Fruit fly (Drosophila melanogaster) whole organism, pupa: ENCODE measurements around the gene Lsm12a.

ENCODE experiments used
- CG10348 ChIP-seq: fragments of 200-800 bp; sonication (Bioruptor generic); IDR thresholded peaks from 2 replicates; pipeline ENCODE4 v1.3.6; 2022; ENCODE audit warnings: missing biosample characterization, missing genetic modification characterization
- CG12605 ChIP-seq: fragments of 200-800 bp; sonication (Bioruptor generic); IDR thresholded peaks from 2 replicates; pipeline ENCODE4 v1.3.6; 2022; ENCODE audit warnings: missing biosample characterization, missing genetic modification characterization
- CG13204 ChIP-seq: fragments of 200-800 bp; sonication (Bioruptor generic); optimal IDR thresholded peaks from 2 replicates; lab custom pipeline; 2018; ENCODE audit warnings: missing biosample characterization, mild to moderate bottlenecking, missing genetic modification characterization, moderate library complexity
- CG14655 ChIP-seq: fragments of 200-800 bp; sonication (Bioruptor generic); optimal IDR thresholded peaks from 3 replicates; lab custom pipeline; 2017; ENCODE audit warnings: mild to moderate bottlenecking, missing biosample characterization, missing genetic modification reagents, missing genetic modification characterization
- CG15710 ChIP-seq: fragments of 200-800 bp; sonication (Bioruptor generic); optimal IDR thresholded peaks from 2 replicates; lab custom pipeline; 2018; ENCODE audit warnings: missing biosample characterization, mild to moderate bottlenecking, missing genetic modification characterization, moderate library complexity
- CG17806 ChIP-seq: fragments of 200-800 bp; sonication (Bioruptor generic); optimal IDR thresholded peaks from 2 replicates; lab custom pipeline; 2018; ENCODE audit warnings: missing biosample characterization, mild to moderate bottlenecking, missing genetic modification characterization, moderate library complexity
- CG32121 ChIP-seq: fragments of 200-800 bp; sonication (Bioruptor generic); IDR thresholded peaks from 2 replicates; pipeline ENCODE4 v1.3.6; 2022; ENCODE audit warnings: missing biosample characterization, missing genetic modification characterization
- CG34367 ChIP-seq: fragments of 200-800 bp; sonication (Bioruptor generic); optimal IDR thresholded peaks from 2 replicates; lab custom pipeline; 2018; ENCODE audit warnings: missing biosample characterization, mild to moderate bottlenecking, missing genetic modification characterization
- CG4496 ChIP-seq: fragments of 200-800 bp; sonication (Bioruptor generic); IDR thresholded peaks from 3 replicates; pipeline ENCODE4 v1.3.6; 2022; ENCODE audit warnings: missing biosample characterization, missing genetic modification characterization
- CG8159 ChIP-seq: fragments of 200-800 bp; sonication (Bioruptor generic); optimal IDR thresholded peaks from 3 replicates; lab custom pipeline; 2018; ENCODE audit warnings: missing biosample characterization, mild to moderate bottlenecking, missing genetic modification characterization, moderate library complexity
- CG8301 ChIP-seq: fragments of 200-800 bp; sonication (Bioruptor generic); optimal IDR thresholded peaks from 2 replicates; lab custom pipeline; 2018; ENCODE audit warnings: missing biosample characterization, mild to moderate bottlenecking, missing genetic modification characterization
- CG9948 ChIP-seq: fragments of 200-800 bp; sonication (Bioruptor generic); optimal IDR thresholded peaks from 2 replicates; lab custom pipeline; 2018; ENCODE audit warnings: missing biosample characterization, mild to moderate bottlenecking, missing genetic modification characterization, moderate library complexity
- D1 ChIP-seq: fragments of 200-800 bp; sonication (Bioruptor generic); optimal IDR thresholded peaks from 2 replicates; lab custom pipeline; 2018; ENCODE audit warnings: missing biosample characterization, mild to moderate bottlenecking, missing genetic modification characterization, moderate library complexity
- EcR ChIP-seq: fragments of 200-800 bp; sonication (Bioruptor generic); optimal IDR thresholded peaks from 3 replicates; lab custom pipeline; 2019; ENCODE audit warnings: missing biosample characterization, missing genetic modification characterization, mild to moderate bottlenecking, moderate library complexity, missing genetic modification reagents
- Ets98B ChIP-seq: fragments of 200-800 bp; sonication (Bioruptor generic); IDR thresholded peaks from 2 replicates; pipeline ENCODE4 v1.3.6; 2022; ENCODE audit warnings: missing biosample characterization, missing genetic modification characterization
- Pif1A ChIP-seq: fragments of 200-800 bp; sonication (Bioruptor generic); optimal IDR thresholded peaks from 3 replicates; lab custom pipeline; 2016; ENCODE audit warnings: missing biosample characterization, missing genetic modification characterization
- Pif1B ChIP-seq: fragments of 200-800 bp; sonication (Bioruptor generic); optimal IDR thresholded peaks from 3 replicates; lab custom pipeline; 2016; ENCODE audit warnings: missing biosample characterization, missing genetic modification characterization
- Snoo ChIP-seq: fragments of 200-800 bp; sonication (Bioruptor generic); optimal IDR thresholded peaks from 3 replicates; lab custom pipeline; 2017; ENCODE audit warnings: missing biosample characterization, mild to moderate bottlenecking, missing genetic modification characterization, inconsistent platforms
- fd96Ca ChIP-seq: fragments of 200-800 bp; sonication (Bioruptor generic); IDR thresholded peaks from 3 replicates; pipeline ENCODE4 v1.3.6; 2022; ENCODE audit warnings: missing biosample characterization, missing genetic modification characterization
- gl ChIP-seq: fragments of 200-800 bp; sonication (Bioruptor generic); optimal IDR thresholded peaks from 2 replicates; lab custom pipeline; 2018; ENCODE audit warnings: missing biosample characterization, mild to moderate bottlenecking, missing genetic modification characterization
- rn ChIP-seq: fragments of 200-800 bp; sonication (Bioruptor generic); IDR thresholded peaks from 2 replicates; pipeline ENCODE4 v1.3.6; 2022; ENCODE audit warnings: missing biosample characterization, missing genetic modification characterization

The Lsm12a gene

dm6 chrX:12006678-12007441 lies 11.6 kb upstream of the Lsm12a start, which contains the start of gene CG1806:
TSS of gene CG1806 (plus strand) at chrX:12007176.
- TF ChIP-seq Pif1B (peak; percentile 64), CG12605 (GFP tag; lab: Robert Waterston, UW) (peak; percentile 62), Pif1A (GFP tag; lab: Kevin White, UChicago) (peak; percentile 64), CG34367 (peak; percentile 41), rn (GFP tag; lab: Robert Waterston, UW) (0 out of 2 replicates have a peak, but pooled peaks have one; percentile 19), D1 (tag; lab: Kevin White, UChicago) (no peak), CG10348 (no peak), CG13204 (GFP tag; lab: Kevin White, UChicago) (peak; percentile 36), CG8301 (no peak), CG17806 (peak; percentile 11), CG4496 (peak; percentile 73), CG32121 (peak; percentile 60; the same call in 1 of the 2 replicates), gl (peak; percentile 39), EcR (GFP tag; lab: Kevin White, UChicago) (peak; percentile 22), Snoo (no peak), CG8159 (tag; lab: Kevin White, UChicago) (peak; percentile 34), Ets98B (GFP tag; lab: Robert Waterston, UW) (peak; percentile 62), CG15710 (tag; lab: Kevin White, UChicago) (peak; percentile 32), CG14655 (peak; percentile 45), CG9948 (tag; lab: Kevin White, UChicago) (no peak), fd96Ca (GFP tag; lab: Robert Waterston, UW) (peak; percentile 69; the same call in 2 of the 3 replicates)

dm6 chrX:12007593-12007992 lies 10.8 kb upstream of the Lsm12a start:
- TF ChIP-seq Pif1B = no peak
- TF ChIP-seq EcR (GFP tag; lab: Kevin White, UChicago) = peak; percentile 91
- TF ChIP-seq, all 21 proteins: peak for 1

dm6 chrX:12012149-12013097 lies 6.0 kb upstream of the Lsm12a start, which contains the start of the genes CG1492 and regucalcin:
TSS of gene CG1492 (minus strand) at chrX:12012211.
TSS of gene regucalcin (plus strand) at chrX:12012377.
- peak; percentile 98 for TF ChIP-seq EcR (GFP tag; lab: Kevin White, UChicago)
- no peak for TF ChIP-seq CG8301

dm6 chrX:12013098-12013493 lies 5.3 kb upstream of the Lsm12a start:
- TF ChIP-seq CG34367 (no peak), CG14655 (no peak), CG8301 (no peak), Ets98B (GFP tag; lab: Robert Waterston, UW) (no peak), EcR (GFP tag; lab: Kevin White, UChicago) (no peak), Pif1A (GFP tag; lab: Kevin White, UChicago) (no peak), CG4496 (no peak), rn (GFP tag; lab: Robert Waterston, UW) (no peak), CG10348 (no peak), CG32121 (no peak), gl (no peak)

dm6 chrX:12014131-12014530 lies 4.3 kb upstream of the Lsm12a start:
- TF ChIP-seq Snoo (no peak), CG8301 (no peak), D1 (tag; lab: Kevin White, UChicago) (no peak), CG9948 (tag; lab: Kevin White, UChicago) (no peak), Pif1A (GFP tag; lab: Kevin White, UChicago) (no peak), CG15710 (tag; lab: Kevin White, UChicago) (no peak), CG34367 (no peak), CG17806 (no peak), fd96Ca (GFP tag; lab: Robert Waterston, UW) (no peak), CG8159 (tag; lab: Kevin White, UChicago) (no peak)
- TF ChIP-seq, all 21 proteins: peak for 0

dm6 chrX:12014800-12015389 lies 3.5 kb upstream of the Lsm12a start:
- TF ChIP-seq CG32121 (peak; percentile 48), D1 (tag; lab: Kevin White, UChicago) (no peak), Pif1B (peak; percentile 77), CG8159 (tag; lab: Kevin White, UChicago) (peak; percentile 64), CG10348 (no peak), CG4496 (0 out of 3 replicates have a peak, but pooled peaks have one; percentile 30), gl (peak; percentile 35), EcR (GFP tag; lab: Kevin White, UChicago) (peak; percentile 69), CG12605 (GFP tag; lab: Robert Waterston, UW) (peak; percentile 52; the same call in 1 of the 2 replicates), Snoo (peak; percentile 65), Ets98B (GFP tag; lab: Robert Waterston, UW) (peak; percentile 63), CG14655 (no peak), CG34367 (peak; percentile 37), CG8301 (peak; percentile 20), rn (GFP tag; lab: Robert Waterston, UW) (no peak), Pif1A (GFP tag; lab: Kevin White, UChicago) (peak; percentile 70), CG15710 (tag; lab: Kevin White, UChicago) (peak; percentile 45), CG9948 (tag; lab: Kevin White, UChicago) (peak; percentile 28), CG17806 (peak; percentile 55)
